Fruit fly (Drosophila melanogaster) whole organism, prepupa: ENCODE results near the gene puc.

ENCODE experiments used
- Blimp-1 ChIP-seq: fragments of 200-800 bp; sonication (Bioruptor generic); optimal IDR thresholded peaks from 3 replicates; lab custom pipeline; 2017; ENCODE audit warnings: missing biosample characterization, missing genetic modification characterization, mild to moderate bottlenecking, moderate library complexity, missing genetic modification reagents
- CG10631 ChIP-seq: fragments of 200-800 bp; sonication (Bioruptor generic); optimal IDR thresholded peaks from 2 replicates; lab custom pipeline; 2016; ENCODE audit warnings: missing biosample characterization, missing genetic modification characterization
- CG10669 ChIP-seq: fragments of 200-800 bp; sonication (Bioruptor generic); optimal IDR thresholded peaks from 3 replicates; lab custom pipeline; 2018; ENCODE audit warnings: missing biosample characterization, mild to moderate bottlenecking, missing genetic modification characterization, moderate library complexity
- CG11294 ChIP-seq: fragments of 200-800 bp; sonication (Bioruptor generic); IDR thresholded peaks from 2 replicates; pipeline ENCODE4 v1.3.6; 2022; ENCODE audit warnings: missing biosample characterization, missing genetic modification characterization
- CG11762 ChIP-seq: fragments of 200-800 bp; sonication (Bioruptor generic); optimal IDR thresholded peaks from 3 replicates; lab custom pipeline; 2016; ENCODE audit warnings: missing biosample characterization, missing genetic modification characterization; ENCODE audit not compliant: insufficient read depth
- CG11902 ChIP-seq: fragments of 200-800 bp; sonication (Bioruptor generic); optimal IDR thresholded peaks from 3 replicates; lab custom pipeline; 2016; ENCODE audit warnings: missing biosample characterization, missing genetic modification characterization
- CG15336 ChIP-seq: fragments of 200-800 bp; sonication (Bioruptor generic); IDR thresholded peaks from 2 replicates; pipeline ENCODE4 v1.3.6; 2022; ENCODE audit warnings: missing biosample characterization, missing genetic modification characterization
- CG1621 ChIP-seq: fragments of 200-800 bp; sonication (Bioruptor generic); optimal IDR thresholded peaks from 3 replicates; lab custom pipeline; 2018; ENCODE audit warnings: missing biosample characterization, mild to moderate bottlenecking, missing genetic modification characterization
- CG16779 ChIP-seq: fragments of 200-800 bp; sonication (Bioruptor generic); optimal IDR thresholded peaks from 3 replicates; lab custom pipeline; 2017; ENCODE audit warnings: missing biosample characterization, mild to moderate bottlenecking, missing genetic modification characterization
- CG3032 ChIP-seq: fragments of 200-800 bp; optimal IDR thresholded peaks from 2 replicates; lab custom pipeline; 2019; ENCODE audit warnings: missing biosample characterization, mild to moderate bottlenecking, missing genetic modification characterization, moderate library complexity
- CG31627 ChIP-seq: fragments of 200-800 bp; sonication (Bioruptor generic); optimal IDR thresholded peaks from 3 replicates; lab custom pipeline; 2016; ENCODE audit warnings: missing biosample characterization, missing genetic modification characterization
- CG32006 ChIP-seq: fragments of 200-800 bp; sonication (Bioruptor generic); optimal IDR thresholded peaks from 3 replicates; lab custom pipeline; 2017; ENCODE audit warnings: missing biosample characterization, mild to moderate bottlenecking, missing genetic modification characterization
- CG34406 ChIP-seq: fragments of 200-800 bp; sonication (Bioruptor generic); optimal IDR thresholded peaks from 3 replicates; lab custom pipeline; 2016; ENCODE audit warnings: missing biosample characterization, missing genetic modification characterization
- CG3919 ChIP-seq: fragments of 200-800 bp; sonication (Bioruptor generic); optimal IDR thresholded peaks from 3 replicates; lab custom pipeline; 2016; ENCODE audit warnings: missing biosample characterization, missing genetic modification characterization
- CG6163 ChIP-seq: fragments of 200-800 bp; sonication (Bioruptor generic); IDR thresholded peaks from 3 replicates; pipeline ENCODE4 v1.3.6; 2022; ENCODE audit warnings: missing biosample characterization, missing genetic modification characterization
- CG6276 ChIP-seq: fragments of 200-800 bp; sonication (Bioruptor generic); optimal IDR thresholded peaks from 2 replicates; lab custom pipeline; 2017; ENCODE audit warnings: missing biosample characterization, mild to moderate bottlenecking, missing genetic modification characterization
- CG6792 ChIP-seq: fragments of 200-800 bp; sonication (Bioruptor generic); optimal IDR thresholded peaks from 3 replicates; lab custom pipeline; 2016; ENCODE audit warnings: missing biosample characterization, missing genetic modification characterization
- CG6808 ChIP-seq: fragments of 200-800 bp; sonication (Bioruptor generic); optimal IDR thresholded peaks from 3 replicates; lab custom pipeline; 2017; ENCODE audit warnings: missing biosample characterization, missing genetic modification characterization, mild to moderate bottlenecking, moderate library complexity, missing genetic modification reagents
- CG8632 ChIP-seq: fragments of 200-800 bp; sonication (Bioruptor generic); optimal IDR thresholded peaks from 3 replicates; lab custom pipeline; 2016; ENCODE audit warnings: missing biosample characterization, missing genetic modification characterization
- Eip75B ChIP-seq: fragments of 200-800 bp; sonication (Bioruptor generic); optimal IDR thresholded peaks from 3 replicates; lab custom pipeline; 2016; ENCODE audit warnings: missing biosample characterization, missing genetic modification characterization
- Eip78C ChIP-seq: fragments of 200-800 bp; sonication (Bioruptor generic); peaks from one replicate; lab custom pipeline; 2016; ENCODE audit warnings: missing biosample characterization, missing genetic modification characterization
- Eip93F ChIP-seq: fragments of 200-800 bp; sonication (Bioruptor generic); optimal IDR thresholded peaks from 2 replicates; lab custom pipeline; 2016; ENCODE audit warnings: missing biosample characterization, mild to moderate bottlenecking, missing genetic modification characterization
- Ets21C ChIP-seq: fragments of 200-800 bp; sonication (Bioruptor generic); optimal IDR thresholded peaks from 3 replicates; lab custom pipeline; 2016; ENCODE audit warnings: missing biosample characterization, missing genetic modification characterization
- Gug ChIP-seq: fragments of 200-800 bp; sonication (Bioruptor generic); IDR thresholded peaks from 2 replicates; pipeline ENCODE4 v1.3.6; 2022; ENCODE audit warnings: missing biosample characterization, missing genetic modification characterization
- Hr38 ChIP-seq: sonication (Bioruptor generic); optimal IDR thresholded peaks from 2 replicates; lab custom pipeline; 2016; ENCODE audit warnings: missing biosample characterization, missing genetic modification characterization
- Hr39 ChIP-seq: fragments of 200-800 bp; sonication (Bioruptor generic); optimal IDR thresholded peaks from 2 replicates; lab custom pipeline; 2016; ENCODE audit warnings: missing biosample characterization, missing genetic modification characterization
- Hr4 ChIP-seq: fragments of 200-800 bp; sonication (Bioruptor generic); optimal IDR thresholded peaks from 3 replicates; lab custom pipeline; 2016; ENCODE audit warnings: missing biosample characterization, missing genetic modification characterization
- Met ChIP-seq: fragments of 200-800 bp; sonication (Bioruptor generic); optimal IDR thresholded peaks from 3 replicates; lab custom pipeline; 2016; ENCODE audit warnings: missing biosample characterization, missing genetic modification characterization
- OdsH ChIP-seq: fragments of 200-800 bp; sonication (Bioruptor generic); optimal IDR thresholded peaks from 3 replicates; lab custom pipeline; 2016; ENCODE audit warnings: missing biosample characterization, missing genetic modification characterization
- Smox ChIP-seq: fragments of 200-800 bp; sonication (Bioruptor generic); optimal IDR thresholded peaks from 3 replicates; lab custom pipeline; 2016; ENCODE audit warnings: missing biosample characterization, missing genetic modification characterization
- Sox102F ChIP-seq: fragments of 200-800 bp; sonication (Bioruptor generic); optimal IDR thresholded peaks from 2 replicates; lab custom pipeline; 2016; ENCODE audit warnings: missing biosample characterization, mild to moderate bottlenecking, missing genetic modification characterization
- Sox14 ChIP-seq: fragments of 200-800 bp; sonication (Bioruptor generic); optimal IDR thresholded peaks from 3 replicates; lab custom pipeline; 2016; ENCODE audit warnings: missing biosample characterization, missing genetic modification characterization
- Sox15 ChIP-seq: fragments of 200-800 bp; sonication (Bioruptor generic); optimal IDR thresholded peaks from 3 replicates; lab custom pipeline; 2016; ENCODE audit warnings: missing biosample characterization, missing genetic modification characterization
- achi ChIP-seq: fragments of 200-800 bp; sonication (Bioruptor generic); optimal IDR thresholded peaks from 3 replicates; lab custom pipeline; 2016; ENCODE audit warnings: missing biosample characterization, missing genetic modification characterization
- acj6 ChIP-seq: fragments of 200-800 bp; sonication (Bioruptor generic); optimal IDR thresholded peaks from 3 replicates; lab custom pipeline; 2016; ENCODE audit warnings: missing biosample characterization, missing genetic modification characterization
- dac ChIP-seq: fragments of 200-800 bp; sonication (Bioruptor generic); optimal IDR thresholded peaks from 2 replicates; lab custom pipeline; 2017; ENCODE audit warnings: missing biosample characterization, mild to moderate bottlenecking, missing genetic modification characterization
- eg ChIP-seq: fragments of 200-800 bp; sonication (Bioruptor generic); IDR thresholded peaks from 3 replicates; pipeline ENCODE4 v1.3.6; 2022; ENCODE audit warnings: missing biosample characterization, missing genetic modification characterization
- esn ChIP-seq: fragments of 200-800 bp; sonication (Bioruptor generic); optimal IDR thresholded peaks from 2 replicates; lab custom pipeline; 2016; ENCODE audit warnings: missing biosample characterization, mild to moderate bottlenecking, missing genetic modification characterization, moderate library complexity
- fd59A ChIP-seq: fragments of 200-800 bp; sonication (Bioruptor generic); optimal IDR thresholded peaks from 2 replicates; lab custom pipeline; 2017; ENCODE audit warnings: missing biosample characterization, mild to moderate bottlenecking, missing genetic modification characterization, missing genetic modification reagents
- fd85E ChIP-seq: fragments of 200-800 bp; sonication (Bioruptor generic); optimal IDR thresholded peaks from 3 replicates; lab custom pipeline; 2016; ENCODE audit warnings: missing biosample characterization, missing genetic modification characterization
- fkh ChIP-seq: fragments of 200-800 bp; sonication (Bioruptor generic); optimal IDR thresholded peaks from 3 replicates; lab custom pipeline; 2017; ENCODE audit warnings: missing biosample characterization, mild to moderate bottlenecking, missing genetic modification characterization, moderate library complexity
- lz ChIP-seq: fragments of 200-800 bp; sonication (Bioruptor generic); optimal IDR thresholded peaks from 3 replicates; lab custom pipeline; 2016; ENCODE audit warnings: missing biosample characterization, missing genetic modification characterization
- net ChIP-seq: fragments of 200-800 bp; sonication (Bioruptor generic); optimal IDR thresholded peaks from 3 replicates; lab custom pipeline; 2016; ENCODE audit warnings: missing biosample characterization, missing genetic modification characterization
- pdm3 ChIP-seq: fragments of 200-800 bp; sonication (Bioruptor generic); optimal IDR thresholded peaks from 3 replicates; lab custom pipeline; 2016; ENCODE audit warnings: missing biosample characterization, missing genetic modification characterization
- ss ChIP-seq, 2 experiments: fragments of 200-800 bp; sonication (Bioruptor generic); optimal IDR thresholded peaks; 2 replicates in 1 of 2; 3 replicates in 1 of 2; lab custom pipeline; 2017 to 2018; ENCODE audit warnings: mild to moderate bottlenecking in 2 of 2, missing biosample characterization in 2 of 2, missing genetic modification characterization in 2 of 2, moderate library complexity in 1 of 2
- topi ChIP-seq: fragments of 200-800 bp; sonication (Bioruptor generic); optimal IDR thresholded peaks from 3 replicates; lab custom pipeline; 2016; ENCODE audit warnings: missing biosample characterization, missing genetic modification characterization
- vri ChIP-seq: fragments of 200-800 bp; sonication (Bioruptor generic); optimal IDR thresholded peaks from 3 replicates; lab custom pipeline; 2016; ENCODE audit warnings: missing biosample characterization, mild to moderate bottlenecking, missing genetic modification characterization

puc gene

DNA sequence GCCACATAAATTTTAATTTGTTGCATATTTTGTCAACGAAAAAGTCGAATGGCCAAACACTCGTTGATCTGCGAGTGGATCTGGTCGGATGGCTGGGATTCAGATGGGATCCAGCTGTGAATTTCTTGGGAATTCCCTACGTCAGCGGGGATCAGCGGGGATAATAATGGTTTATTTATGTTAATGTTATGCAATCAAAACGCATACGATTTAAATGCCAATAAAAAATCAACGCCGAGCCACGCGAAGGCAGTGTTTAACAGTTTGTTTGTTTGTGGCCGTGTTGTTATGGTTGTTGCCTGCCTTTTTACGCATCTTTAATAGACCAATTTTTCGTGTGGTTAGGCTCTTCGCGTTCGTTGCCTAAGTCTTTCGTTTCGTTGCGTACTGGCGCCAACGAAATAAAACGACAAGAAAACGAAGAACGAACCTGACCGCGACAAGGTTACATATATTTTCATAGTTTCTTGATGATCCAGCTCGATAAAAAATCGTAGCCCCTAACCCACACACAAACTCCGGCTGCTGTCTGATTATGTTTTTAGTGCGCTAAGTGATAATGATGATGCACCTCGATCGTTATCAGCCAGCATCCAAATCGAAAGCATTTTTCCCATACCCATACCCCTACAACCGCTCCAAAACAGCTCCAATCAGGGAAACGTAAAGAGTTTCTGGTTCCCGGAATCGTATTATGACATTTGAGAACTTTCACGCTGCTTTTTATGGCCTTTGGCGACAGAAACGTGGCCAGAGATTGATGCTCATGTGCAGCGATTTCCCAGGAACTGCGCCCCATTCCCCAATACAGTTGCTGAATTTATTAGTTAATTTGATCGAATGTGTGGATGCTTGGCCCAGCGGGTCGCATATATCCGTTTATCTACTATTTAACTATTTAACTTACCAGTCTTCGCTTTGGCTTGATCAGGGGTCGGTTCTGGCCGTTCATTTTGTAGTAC lies 55.2 kb downstream of the puc start:
- TF ChIP-seq Met (GFP tag; lab: Kevin White, UChicago) (no peak), ss (GFP tag; optimal IDR thresholded peaks at IDR 0.05; lab: Kevin White, UChicago) (no peak), esn (GFP tag; lab: Kevin White, UChicago) (no peak), dac (GFP tag; lab: Kevin White, UChicago) (no peak), CG11902 (GFP tag; lab: Kevin White, UChicago) (no peak), CG6276 (GFP tag; lab: Kevin White, UChicago) (no peak), CG32006 (GFP tag; lab: Kevin White, UChicago) (no peak), vri (GFP tag; lab: Kevin White, UChicago) (no peak), CG6792 (GFP tag; lab: Kevin White, UChicago) (no peak), CG31627 (GFP tag; lab: Kevin White, UChicago) (no peak), Eip93F (GFP tag; lab: Kevin White, UChicago) (no peak), CG34406 (GFP tag; lab: Kevin White, UChicago) (no peak), CG10631 (GFP tag; lab: Kevin White, UChicago) (no peak), lz (GFP tag; lab: Kevin White, UChicago) (no peak), CG15336 (GFP tag; lab: Robert Waterston, UW) (no peak), CG10669 (GFP tag; lab: Kevin White, UChicago) (no peak), Sox14 (GFP tag; lab: Kevin White, UChicago) (no peak)
- TF ChIP-seq, all 60 proteins: peak for 0

DNA sequence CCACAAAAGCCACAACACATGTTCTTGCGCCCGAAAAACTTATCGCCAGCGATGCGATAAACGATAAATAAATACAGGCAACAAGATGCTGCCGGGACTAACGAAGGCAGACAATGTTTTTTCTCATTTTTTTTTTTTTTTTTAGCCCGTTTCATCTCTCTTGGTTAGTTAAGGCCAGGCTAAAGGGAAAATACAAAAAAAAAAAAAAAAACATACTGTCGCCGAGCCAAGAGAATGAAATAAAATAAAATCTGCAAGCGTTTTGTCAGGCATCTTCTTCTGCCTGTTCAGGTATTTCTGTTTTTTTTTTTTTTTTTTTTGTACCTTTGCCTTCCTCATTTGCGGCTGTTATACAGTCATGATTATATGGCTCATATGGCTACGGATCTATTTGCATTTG lies 59.7 kb downstream of the puc start:
- no peak for TF ChIP-seq Smox (GFP tag; lab: Kevin White, UChicago)
- TF ChIP-seq eg: no peak
- TF ChIP-seq Sox15 (GFP tag; lab: Kevin White, UChicago): no peak
- TF ChIP-seq Sox14 (GFP tag; lab: Kevin White, UChicago): no peak
- no peak; the same call in 2 of the 3 replicates for TF ChIP-seq CG6163 (GFP tag; lab: Robert Waterston, UW)
- TF ChIP-seq pdm3 (GFP tag; lab: Kevin White, UChicago): no peak
- TF ChIP-seq Met (GFP tag; lab: Kevin White, UChicago): no peak
- no peak for TF ChIP-seq CG1621 (tag; lab: Kevin White, UChicago)
- TF ChIP-seq acj6 (GFP tag; lab: Kevin White, UChicago): no peak
- no peak for TF ChIP-seq CG11902 (GFP tag; lab: Kevin White, UChicago)
- TF ChIP-seq topi (GFP tag; lab: Kevin White, UChicago): no peak
- no peak for TF ChIP-seq CG31627 (GFP tag; lab: Kevin White, UChicago)
- no peak for TF ChIP-seq fd59A (GFP tag; lab: Kevin White, UChicago)
- no peak for TF ChIP-seq Eip78C (GFP tag; lab: Kevin White, UChicago)
- no peak for TF ChIP-seq OdsH
- no peak for TF ChIP-seq Eip75B (GFP tag; lab: Kevin White, UChicago)
- no peak for TF ChIP-seq CG6276 (GFP tag; lab: Kevin White, UChicago)
- TF ChIP-seq Hr4 (GFP tag; lab: Kevin White, UChicago): no peak
- peak; percentile 14 for TF ChIP-seq CG10669 (GFP tag; lab: Kevin White, UChicago)
- peak; percentile 1 for TF ChIP-seq Sox102F
- no peak for TF ChIP-seq Blimp-1 (GFP tag; lab: Kevin White, UChicago)
- TF ChIP-seq dac (GFP tag; lab: Kevin White, UChicago): no peak
- no peak for TF ChIP-seq Ets21C
- TF ChIP-seq CG11762 (GFP tag; lab: Kevin White, UChicago): no peak
- TF ChIP-seq Gug (GFP tag; lab: Robert Waterston, UW): no peak
- no peak for TF ChIP-seq CG8632 (GFP tag; lab: Kevin White, UChicago)
- no peak for TF ChIP-seq CG3032 (tag; lab: Kevin White, UChicago)
- no peak for TF ChIP-seq Hr38 (GFP tag; lab: Kevin White, UChicago)
- TF ChIP-seq CG16779 (tag; lab: Kevin White, UChicago): no peak
- TF ChIP-seq achi (GFP tag; lab: Kevin White, UChicago): no peak
- TF ChIP-seq CG3919 (GFP tag; lab: Kevin White, UChicago): no peak
- no peak for TF ChIP-seq net (GFP tag; lab: Kevin White, UChicago)
- TF ChIP-seq CG34406 (GFP tag; lab: Kevin White, UChicago): no peak
- TF ChIP-seq esn (GFP tag; lab: Kevin White, UChicago): no peak
- TF ChIP-seq fkh (GFP tag; lab: Kevin White, UChicago): no peak
- TF ChIP-seq CG11294 (GFP tag; lab: Robert Waterston, UW): no peak
- TF ChIP-seq CG6792 (GFP tag; lab: Kevin White, UChicago): no peak
- TF ChIP-seq Hr39 (GFP tag; lab: Kevin White, UChicago): no peak
- TF ChIP-seq CG6808 (GFP tag; lab: Kevin White, UChicago): peak; percentile 59
- TF ChIP-seq fd85E (GFP tag; lab: Kevin White, UChicago): no peak
